Worm (Caenorhabditis elegans) whole organism, mixed stage, embryonic: ENCODE measurements around the gene K01F9.2.

Experiments
- ham-2 ChIP-seq: fragments of 200-800 bp; sonication (Bioruptor generic); optimal IDR thresholded peaks from 2 replicates; lab custom pipeline; 2018; ENCODE audit warnings: mild to moderate bottlenecking, missing genetic modification characterization, missing compliant biosample characterization
- lin-13 ChIP-seq: fragments of 150-350 bp; optimal IDR thresholded peaks from 2 replicates; lab custom pipeline; 2014; ENCODE audit warnings: missing biosample characterization, missing genetic modification characterization
- lsy-2 ChIP-seq: fragments of 150-350 bp; optimal IDR thresholded peaks from 2 replicates; lab custom pipeline; 2014; ENCODE audit warnings: missing biosample characterization, missing genetic modification characterization
- mls-2 ChIP-seq: sonication (generic microtip); optimal IDR thresholded peaks from 2 replicates; lab custom pipeline; 2016; ENCODE audit warnings: mild to moderate bottlenecking, missing genetic modification characterization, moderate library complexity, missing compliant biosample characterization
- nhr-12 ChIP-seq: fragments of 150-350 bp; optimal IDR thresholded peaks from 2 replicates; lab custom pipeline; 2014; ENCODE audit warnings: missing biosample characterization, missing genetic modification characterization
- nhr-76 ChIP-seq: sonication (generic microtip); optimal IDR thresholded peaks from 2 replicates; lab custom pipeline; 2017; ENCODE audit warnings: missing biosample characterization, missing genetic modification characterization
- pha-4 ChIP-seq: fragments of 150-350 bp; optimal IDR thresholded peaks from 2 replicates; lab custom pipeline; 2018; ENCODE audit warnings: missing biosample characterization, missing genetic modification reagents, missing genetic modification characterization
- snpc-4 ChIP-seq: fragments of 150-350 bp; optimal IDR thresholded peaks from 2 replicates; lab custom pipeline; 2014; ENCODE audit warnings: missing biosample characterization, missing genetic modification characterization
- sptf-1 ChIP-seq: sonication (generic microtip); optimal IDR thresholded peaks from 2 replicates; lab custom pipeline; 2017; ENCODE audit warnings: mild to moderate bottlenecking, missing genetic modification characterization, moderate library complexity, missing compliant biosample characterization
- unc-62 ChIP-seq: fragments of 150-350 bp; optimal IDR thresholded peaks from 2 replicates; lab custom pipeline; 2014; ENCODE audit warnings: missing biosample characterization, missing genetic modification reagents, missing genetic modification characterization
- ztf-11 ChIP-seq: fragments of 150-350 bp; optimal IDR thresholded peaks from 2 replicates; lab custom pipeline; 2014; ENCODE audit warnings: missing biosample characterization, missing genetic modification characterization

- TF ChIP-seq ztf-11, result no peak
- no peak for TF ChIP-seq unc-62 (GFP tag; lab: Kevin White, UChicago)
- no peak for TF ChIP-seq mls-2 (tag; lab: Kevin White, UChicago)
- no peak for TF ChIP-seq nhr-12 (tag; lab: Kevin White, UChicago)
- no peak for TF ChIP-seq nhr-76 (tag; lab: Kevin White, UChicago)
- no peak for TF ChIP-seq lin-13 (tag; lab: Kevin White, UChicago)
- TF ChIP-seq pha-4, result no peak
- TF ChIP-seq lsy-2 (tag; lab: Kevin White, UChicago), result no peak
- no peak for TF ChIP-seq sptf-1
- no peak for TF ChIP-seq ham-2 (GFP tag; lab: Kevin White, UChicago)
- TF ChIP-seq snpc-4, result no peak
These were observed 49.8 kb downstream of the K01F9.2 start, which contains the start of gene F54F2.9 for ce11 chrIII:8827128-8827527.
